Worm (Caenorhabditis elegans) whole organism, L1 larva: Measurements from ENCODE around the gene F41G4.13.

Source experiments
- efl-3 ChIP-seq: fragments of 200-800 bp; sonication (Bioruptor generic); optimal IDR thresholded peaks from 2 replicates; lab custom pipeline; 2018; ENCODE audit warnings: mild to moderate bottlenecking, missing genetic modification characterization, missing compliant biosample characterization
- elt-3 ChIP-seq, 6 experiments: fragments of 150-350 bp in 1 of 6; sonication (generic microtip); optimal IDR thresholded peaks; 2 replicates each; lab custom pipeline; 2017 to 2018; ENCODE audit warnings: missing biosample characterization in 6 of 6, missing genetic modification characterization in 6 of 6, inconsistent platforms in 1 of 6
- lsy-2 ChIP-seq, 2 experiments: fragments of 150-350 bp; optimal IDR thresholded peaks; 2 replicates each; lab custom pipeline; 2014; ENCODE audit warnings: missing biosample characterization in 2 of 2, missing genetic modification characterization in 2 of 2
- nhr-237 ChIP-seq: fragments of 150-350 bp; optimal IDR thresholded peaks from 2 replicates; lab custom pipeline; 2014; ENCODE audit warnings: missing biosample characterization, missing genetic modification characterization
- sox-4 ChIP-seq: sonication (generic microtip); optimal IDR thresholded peaks from 2 replicates; lab custom pipeline; 2016; ENCODE audit warnings: missing genetic modification characterization, missing compliant biosample characterization
- unc-86 ChIP-seq: sonication (generic microtip); optimal IDR thresholded peaks from 2 replicates; lab custom pipeline; 2016; ENCODE audit warnings: missing genetic modification characterization, missing compliant biosample characterization
- zag-1 ChIP-seq: fragments of 150-350 bp; optimal IDR thresholded peaks from 2 replicates; lab custom pipeline; 2014; ENCODE audit warnings: missing biosample characterization, missing genetic modification characterization

- TF ChIP-seq elt-3 (tag; optimal IDR thresholded peaks at IDR 0.05; lab: Kevin White, UChicago) (peak in 1 of 6 experiments; percentile 3), zag-1 (tag; lab: Kevin White, UChicago) (no peak), unc-86 (tag; lab: Kevin White, UChicago) (no peak), sox-4 (no peak), nhr-237 (tag; lab: Kevin White, UChicago) (no peak), lsy-2 (tag; optimal IDR thresholded peaks at IDR 0.05; lab: Kevin White, UChicago) (peak; percentile 35 to 43), efl-3 (GFP tag; lab: Kevin White, UChicago) (no peak)
Observed at ce11 chrX:16815508-16815907, 19.1 kb downstream of the F41G4.13 start.
